Worm (Caenorhabditis elegans): ENCODE measurements around the gene srab-26.

ce11 chrV:9911165-9911564 lies 31.9 kb upstream of the srab-26 start:
- no peak for TF ChIP-seq madf-9 (GFP tag; conservative IDR thresholded peaks at IDR 0.05)
- TF ChIP-seq ceh-44 (GFP tag; IDR thresholded peaks at IDR 0.05): no peak
- TF ChIP-seq lin-39 (tag; optimal IDR thresholded peaks at IDR 0.05): no peak
